Fruit fly (Drosophila melanogaster): Measurements from ENCODE around the gene Arp3.

Gene Arp3

DNA sequence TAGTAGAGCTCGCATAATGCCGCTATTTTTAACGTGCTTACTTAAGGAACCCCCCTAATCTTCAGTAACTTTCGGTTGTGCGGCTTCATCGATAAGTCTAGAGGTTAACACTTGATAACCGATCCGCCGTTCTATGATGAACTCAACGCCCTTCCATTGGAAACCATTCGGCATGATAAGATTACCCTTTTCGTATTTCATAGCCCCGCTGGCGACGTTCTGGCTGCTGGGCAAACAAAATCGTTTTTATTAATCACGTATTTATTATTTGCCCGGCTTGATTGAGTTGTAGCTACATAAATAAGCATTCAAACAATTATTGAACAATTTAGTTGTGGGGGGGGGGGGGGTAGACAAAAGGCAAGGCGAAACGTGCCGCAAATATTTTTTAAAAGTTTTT lies 22.1 kb downstream of the Arp3 start:
- TF ChIP-seq CG11762 (GFP tag; optimal IDR thresholded peaks at IDR 0.05; ENCODE audit: insufficient read depth) (no peak), salr (GFP tag; optimal IDR thresholded peaks at IDR 0.05) (no peak), dsx (GFP tag; optimal IDR thresholded peaks at IDR 0.05; ENCODE audit: poor library complexity, severe bottlenecking) (no peak), vri (GFP tag; optimal IDR thresholded peaks at IDR 0.05) (peak; percentile 70), fd59A (GFP tag; optimal IDR thresholded peaks at IDR 0.05) (no peak), Sox102F (GFP tag; optimal IDR thresholded peaks at IDR 0.05) (no peak), fkh (GFP tag; optimal IDR thresholded peaks at IDR 0.05) (peak; percentile 84), esn (GFP tag; optimal IDR thresholded peaks at IDR 0.05) (no peak), ss (GFP tag; optimal IDR thresholded peaks at IDR 0.05) (no peak), CG6808 (GFP tag; optimal IDR thresholded peaks at IDR 0.05) (no peak), acj6 (GFP tag; optimal IDR thresholded peaks at IDR 0.05) (no peak), svp (GFP tag) (peak; percentile 91), pdm3 (GFP tag; optimal IDR thresholded peaks at IDR 0.05) (no peak), Gug (GFP tag; IDR thresholded peaks at IDR 0.05) (no peak), dac (GFP tag; optimal IDR thresholded peaks at IDR 0.05) (no peak), fd85E (GFP tag; optimal IDR thresholded peaks at IDR 0.05) (no peak), net (GFP tag; optimal IDR thresholded peaks at IDR 0.05) (no peak), Sox14 (GFP tag; optimal IDR thresholded peaks at IDR 0.05) (no peak), lz (GFP tag; optimal IDR thresholded peaks at IDR 0.05) (no peak), Met (GFP tag; optimal IDR thresholded peaks at IDR 0.05) (no peak), CG11294 (GFP tag; IDR thresholded peaks at IDR 0.05) (no peak), CG1621 (tag; optimal IDR thresholded peaks at IDR 0.05) (no peak), CG8119 (GFP tag; IDR thresholded peaks at IDR 0.05) (no peak), Hr39 (GFP tag; optimal IDR thresholded peaks at IDR 0.05) (no peak), cyc (GFP tag; optimal IDR thresholded peaks at IDR 0.05) (no peak)

DNA sequence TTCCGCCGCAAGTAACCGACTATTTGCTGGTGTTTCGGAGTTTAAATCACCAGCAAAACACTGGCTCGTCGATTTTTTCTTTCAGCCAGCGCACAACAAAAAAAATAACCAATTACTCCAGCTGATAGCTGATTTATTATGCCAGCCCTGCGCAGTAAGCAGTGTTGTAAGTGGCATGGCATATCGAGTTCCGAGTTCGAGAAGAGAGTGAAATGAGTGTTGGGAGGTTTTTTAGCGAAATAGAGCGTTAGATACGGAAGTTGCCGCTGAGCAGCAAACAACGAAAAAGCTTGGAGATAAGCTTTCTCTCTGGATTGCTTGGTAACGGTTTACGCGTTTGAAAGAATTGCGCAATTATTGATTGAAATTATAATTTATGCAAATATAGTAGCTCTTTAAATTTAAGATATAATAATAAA lies 24.0 kb downstream of the Arp3 start, which contains the start of gene CG7565:
Gene CG7565 (minus strand): TSS at position 137 of the 419 bp plus-strand sequence.
- peak; percentile 36 for TF ChIP-seq Sox102F (GFP tag; optimal IDR thresholded peaks at IDR 0.05)
- TF ChIP-seq ss (GFP tag; optimal IDR thresholded peaks at IDR 0.05): peak in 1 of 2 experiments; percentile 1
- no peak for TF ChIP-seq Hr39 (GFP tag; optimal IDR thresholded peaks at IDR 0.05)
- no peak for TF ChIP-seq CG7368 (GFP tag; optimal IDR thresholded peaks at IDR 0.05)
- TF ChIP-seq CG15336 (GFP tag; IDR thresholded peaks at IDR 0.05): 0 out of 2 replicates have a peak, but pooled peaks have one; percentile 27
- TF ChIP-seq fkh (GFP tag; optimal IDR thresholded peaks at IDR 0.05): peak; percentile 13
- no peak for TF ChIP-seq Lpt (GFP tag; optimal IDR thresholded peaks at IDR 0.05)
- TF ChIP-seq CG6163 (GFP tag; IDR thresholded peaks at IDR 0.05): no peak
- TF ChIP-seq Eip78C (GFP tag): peak; percentile 56
- TF ChIP-seq CG11294 (GFP tag; IDR thresholded peaks at IDR 0.05): no peak
- no peak for TF ChIP-seq CG32006 (GFP tag; optimal IDR thresholded peaks at IDR 0.05)
- no peak for TF ChIP-seq CG4318 (GFP tag; optimal IDR thresholded peaks at IDR 0.05)
- peak; percentile 44 for TF ChIP-seq CG3919 (GFP tag; optimal IDR thresholded peaks at IDR 0.05)
- no peak for TF ChIP-seq spab (GFP tag; optimal IDR thresholded peaks at IDR 0.05)
- no peak for TF ChIP-seq Hr38 (GFP tag; optimal IDR thresholded peaks at IDR 0.05)
- no peak for TF ChIP-seq Blimp-1 (GFP tag; optimal IDR thresholded peaks at IDR 0.05)
- TF ChIP-seq net (GFP tag; optimal IDR thresholded peaks at IDR 0.05): peak; percentile 50
- no peak for TF ChIP-seq fd59A (GFP tag; optimal IDR thresholded peaks at IDR 0.05)
- TF ChIP-seq CG1621 (tag; optimal IDR thresholded peaks at IDR 0.05): no peak
- TF ChIP-seq Eip75B (GFP tag; optimal IDR thresholded peaks at IDR 0.05): no peak
- peak; percentile 7 for TF ChIP-seq CG8319 (GFP tag; optimal IDR thresholded peaks at IDR 0.05)
- TF ChIP-seq esn (GFP tag; optimal IDR thresholded peaks at IDR 0.05): peak; percentile 46
- TF ChIP-seq Gug (GFP tag; IDR thresholded peaks at IDR 0.05): no peak
- TF ChIP-seq Ets21C (GFP tag; optimal IDR thresholded peaks at IDR 0.05): no peak
- no peak for TF ChIP-seq fd85E (GFP tag; optimal IDR thresholded peaks at IDR 0.05)
- TF ChIP-seq CG16779 (tag; optimal IDR thresholded peaks at IDR 0.05): no peak
- TF ChIP-seq CG10631 (GFP tag; optimal IDR thresholded peaks at IDR 0.05): no peak
- no peak for TF ChIP-seq acj6 (GFP tag; optimal IDR thresholded peaks at IDR 0.05)
- no peak for TF ChIP-seq Eip93F (GFP tag; optimal IDR thresholded peaks at IDR 0.05)
- no peak for TF ChIP-seq CG9139 (GFP tag; optimal IDR thresholded peaks at IDR 0.05)
- no peak for TF ChIP-seq CG6854 (GFP tag; optimal IDR thresholded peaks at IDR 0.05)
- TF ChIP-seq CG8632 (GFP tag; optimal IDR thresholded peaks at IDR 0.05): no peak
- TF ChIP-seq Met (GFP tag; optimal IDR thresholded peaks at IDR 0.05): peak; percentile 26
- TF ChIP-seq vri (GFP tag; optimal IDR thresholded peaks at IDR 0.05): peak; percentile 84
- TF ChIP-seq svp (GFP tag): no peak
- peak; percentile 46 for TF ChIP-seq Sox14 (GFP tag; optimal IDR thresholded peaks at IDR 0.05)
- TF ChIP-seq CG8119 (GFP tag; IDR thresholded peaks at IDR 0.05): peak; percentile 33; the same call in 1 of the 3 replicates
- no peak for TF ChIP-seq salr (GFP tag; optimal IDR thresholded peaks at IDR 0.05)
- no peak for TF ChIP-seq Hr4 (GFP tag; optimal IDR thresholded peaks at IDR 0.05)
- TF ChIP-seq CG34406 (GFP tag; optimal IDR thresholded peaks at IDR 0.05): no peak
- peak; percentile 19 for TF ChIP-seq CG6792 (GFP tag; optimal IDR thresholded peaks at IDR 0.05)

Data from whole organism, prepupa.